Fruit fly (Drosophila melanogaster): ENCODE measurements around the gene CG5946.

CG5946 gene

DNA sequence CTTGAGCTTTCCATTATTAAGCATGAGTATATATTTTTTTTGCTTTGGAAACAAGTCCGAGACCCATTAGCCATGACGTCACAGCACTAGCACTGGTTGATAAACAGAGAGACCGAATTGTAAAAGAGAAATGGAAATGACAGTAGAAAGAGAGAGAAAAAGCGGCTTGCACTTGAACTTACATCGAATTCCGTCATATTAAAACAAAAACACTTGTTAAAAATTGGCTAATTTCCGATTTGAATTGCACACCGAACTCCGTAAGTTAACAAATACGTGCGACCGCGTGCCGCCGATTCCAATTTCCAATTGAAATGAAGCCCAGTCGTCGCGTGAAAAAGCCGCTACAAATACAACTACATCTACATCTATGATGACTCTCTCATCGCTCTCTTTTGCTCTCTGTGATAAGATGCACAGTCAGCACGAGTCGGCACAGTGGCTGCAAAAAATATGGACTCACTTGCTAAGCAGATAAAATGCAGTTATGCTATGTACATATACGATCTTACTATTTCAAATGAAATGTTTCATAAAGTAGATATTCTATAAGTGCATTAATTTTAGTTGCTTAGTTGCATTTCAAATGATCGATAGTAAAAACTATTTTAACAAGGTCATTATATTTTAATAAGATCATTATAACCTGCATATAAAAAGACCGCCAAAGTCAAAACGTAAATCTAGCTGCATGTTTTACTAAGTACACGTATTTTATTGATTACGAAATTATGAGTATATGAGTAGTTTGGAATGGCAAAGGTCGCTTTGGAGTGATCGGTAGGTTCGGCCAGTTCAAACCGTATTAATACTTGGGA, 2.2 kb downstream of the CG5946 start (continued):
- TF ChIP-seq CG11456 (GFP tag; IDR thresholded peaks at IDR 0.05) (peak; percentile 55; the same call in 1 of the 3 replicates), CG4282 (GFP tag; optimal IDR thresholded peaks at IDR 0.05) (no peak), zfh1 (GFP tag; IDR thresholded peaks at IDR 0.05) (peak; percentile 40; the same call in 1 of the 3 replicates), CG9932 (GFP tag; IDR thresholded peaks at IDR 0.05) (peak; percentile 55), btn (GFP tag; optimal IDR thresholded peaks at IDR 0.05) (no peak), BtbVII (GFP tag; optimal IDR thresholded peaks at IDR 0.05) (peak; percentile 86), p53 (GFP tag; optimal IDR thresholded peaks at IDR 0.05) (no peak), disco-r (GFP tag; optimal IDR thresholded peaks at IDR 0.05) (no peak), CG11247 (GFP tag; IDR thresholded peaks at IDR 0.05) (0 out of 2 replicates have a peak, but pooled peaks have one; percentile 32), CG31224 (GFP tag; IDR thresholded peaks at IDR 0.05) (0 out of 2 replicates have a peak, but pooled peaks have one; percentile 22), crc (GFP tag; optimal IDR thresholded peaks at IDR 0.05) (no peak), ranshi (GFP tag; IDR thresholded peaks at IDR 0.05) (peak; percentile 38; the same call in 1 of the 2 replicates), Lhr (GFP tag; optimal IDR thresholded peaks at IDR 0.05) (no peak), insv (GFP tag; optimal IDR thresholded peaks at IDR 0.05) (no peak), CG8924 (tag; optimal IDR thresholded peaks at IDR 0.05) (peak; percentile 35), slbo (GFP tag; IDR thresholded peaks at IDR 0.05) (peak; percentile 75), Bteb2 (GFP tag; optimal IDR thresholded peaks at IDR 0.05) (peak; percentile 27), vfl (GFP tag; optimal IDR thresholded peaks at IDR 0.05) (no peak), bsh (GFP tag; optimal IDR thresholded peaks at IDR 0.05) (peak; percentile 34 to 42), h (optimal IDR thresholded peaks at IDR 0.05) (no peak), Nf-YB (GFP tag; optimal IDR thresholded peaks at IDR 0.05) (no peak), CG8388 (GFP tag; optimal IDR thresholded peaks at IDR 0.05) (peak; percentile 100), Fer3 (tag; optimal IDR thresholded peaks at IDR 0.05) (peak; percentile 55), CG13624 (GFP tag; optimal IDR thresholded peaks at IDR 0.05) (peak; percentile 46), exex (tag; optimal IDR thresholded peaks at IDR 0.05) (peak; percentile 91), Sox102F (GFP tag; optimal IDR thresholded peaks at IDR 0.05) (no peak), Atf6 (GFP tag; IDR thresholded peaks at IDR 0.05) (peak; percentile 70), CG18619 (GFP tag; optimal IDR thresholded peaks at IDR 0.05) (peak; percentile 19), PHDP (tag; optimal IDR thresholded peaks at IDR 0.05) (peak; percentile 44), CG12236 (GFP tag; optimal IDR thresholded peaks at IDR 0.05) (no peak), BEAF-32 (GFP tag; optimal IDR thresholded peaks at IDR 0.05) (no peak), Taf1 (GFP tag; IDR thresholded peaks at IDR 0.05) (0 out of 2 replicates have a peak, but pooled peaks have one; percentile 18), Med (GFP tag) (peak; percentile 79), HLH3B (GFP tag; IDR thresholded peaks at IDR 0.05) (peak; percentile 42; the same call in 1 of the 2 replicates), CG13775 (GFP tag; optimal IDR thresholded peaks at IDR 0.05) (no peak), chif (GFP tag; optimal IDR thresholded peaks at IDR 0.05) (peak in 1 of 2 experiments; percentile 12), CG15011 (GFP tag; optimal IDR thresholded peaks at IDR 0.05) (no peak), her (GFP tag; optimal IDR thresholded peaks at IDR 0.05) (peak; percentile 21), nerfin-1 (tag; optimal IDR thresholded peaks at IDR 0.05) (peak; percentile 45), hbn (GFP tag; IDR thresholded peaks at IDR 0.05; ENCODE audit: partially characterized antibody) (no peak), Pdp1 (GFP tag; optimal IDR thresholded peaks at IDR 0.05) (peak; percentile 13 to 45), Dll (GFP tag; IDR thresholded peaks at IDR 0.05; ENCODE audit: partially characterized antibody) (peak; percentile 60; the same call in 1 of the 4 replicates), CG3838 (GFP tag; optimal IDR thresholded peaks at IDR 0.05) (no peak)

All from whole organism, embryonic.